Worm (Caenorhabditis elegans): Measurements from ENCODE around the gene F47B10.5.

ce11 chrX:10901766-10902165 is 11.4 kb upstream of the F47B10.5 start:
- TF ChIP-seq T22C8.4 (GFP tag; IDR thresholded peaks at IDR 0.05) (no peak), tab-1 (GFP tag; IDR thresholded peaks at IDR 0.05) (no peak)
